Worm (Caenorhabditis elegans) whole organism, L3 larva: ENCODE results near the gene madf-1.

ENCODE experiments used
- R02D3.7 ChIP-seq: fragments of 150-350 bp; optimal IDR thresholded peaks from 2 replicates; lab custom pipeline; 2014; ENCODE audit warnings: missing biosample characterization, missing genetic modification characterization
- elt-1 ChIP-seq: fragments of 150-350 bp; optimal IDR thresholded peaks from 2 replicates; lab custom pipeline; 2014; ENCODE audit warnings: missing biosample characterization, missing genetic modification characterization
- elt-2 ChIP-seq: sonication (generic microtip); optimal IDR thresholded peaks from 2 replicates; lab custom pipeline; 2016; ENCODE audit warnings: missing genetic modification reagents, mild to moderate bottlenecking, missing genetic modification characterization, missing compliant biosample characterization
- elt-3 ChIP-seq, 3 experiments: fragments of 150-350 bp in 1 of 3; sonication (generic microtip) in 2 of 3; optimal IDR thresholded peaks; 2 replicates in 2 of 3; 4 replicates in 1 of 3; lab custom pipeline; 2014 to 2017; ENCODE audit warnings: missing biosample characterization in 3 of 3, missing genetic modification characterization in 3 of 3
- jun-1 ChIP-seq: fragments of 150-350 bp; optimal IDR thresholded peaks from 2 replicates; lab custom pipeline; 2014; ENCODE audit warnings: missing biosample characterization, missing genetic modification reagents, missing genetic modification characterization
- mdl-1 ChIP-seq: fragments of 150-350 bp; optimal IDR thresholded peaks from 2 replicates; lab custom pipeline; 2014; ENCODE audit warnings: missing biosample characterization, missing genetic modification characterization
- nhr-77 ChIP-seq: fragments of 150-350 bp; optimal IDR thresholded peaks from 2 replicates; lab custom pipeline; 2014; ENCODE audit warnings: missing biosample characterization, missing genetic modification characterization
- sea-2 ChIP-seq: fragments of 150-350 bp; sonication (generic microtip); optimal IDR thresholded peaks from 4 replicates; lab custom pipeline; 2014; ENCODE audit warnings: missing biosample characterization, missing genetic modification reagents, missing genetic modification characterization
- snpc-4 ChIP-seq: fragments of 150-350 bp; optimal IDR thresholded peaks from 2 replicates; lab custom pipeline; 2014; ENCODE audit warnings: missing biosample characterization, missing genetic modification characterization
- ztf-11 ChIP-seq: fragments of 150-350 bp; optimal IDR thresholded peaks from 2 replicates; lab custom pipeline; 2014; ENCODE audit warnings: missing biosample characterization, missing genetic modification characterization

- no peak for TF ChIP-seq elt-1 (tag; lab: Kevin White, UChicago)
- TF ChIP-seq nhr-77 (tag; lab: Kevin White, UChicago), result no peak
- no peak for TF ChIP-seq R02D3.7 (tag; lab: Kevin White, UChicago)
- TF ChIP-seq mdl-1 (tag; lab: Kevin White, UChicago), result no peak
- no peak for TF ChIP-seq elt-2 (tag; lab: Kevin White, UChicago)
- no peak for TF ChIP-seq ztf-11 (tag; lab: Kevin White, UChicago)
- no peak for TF ChIP-seq sea-2 (GFP tag; lab: Kevin White, UChicago)
- TF ChIP-seq jun-1 (tag; lab: Kevin White, UChicago), result no peak
- TF ChIP-seq elt-3 (tag; optimal IDR thresholded peaks at IDR 0.05; lab: Kevin White, UChicago), result no peak
- TF ChIP-seq snpc-4 (tag; lab: Kevin White, UChicago), result no peak
These were observed 1.8 kb upstream of the madf-1 start for ce11 chrIV:833517-833916.
